Fruit fly (Drosophila melanogaster): ENCODE data around the gene CG1271.

DNA sequence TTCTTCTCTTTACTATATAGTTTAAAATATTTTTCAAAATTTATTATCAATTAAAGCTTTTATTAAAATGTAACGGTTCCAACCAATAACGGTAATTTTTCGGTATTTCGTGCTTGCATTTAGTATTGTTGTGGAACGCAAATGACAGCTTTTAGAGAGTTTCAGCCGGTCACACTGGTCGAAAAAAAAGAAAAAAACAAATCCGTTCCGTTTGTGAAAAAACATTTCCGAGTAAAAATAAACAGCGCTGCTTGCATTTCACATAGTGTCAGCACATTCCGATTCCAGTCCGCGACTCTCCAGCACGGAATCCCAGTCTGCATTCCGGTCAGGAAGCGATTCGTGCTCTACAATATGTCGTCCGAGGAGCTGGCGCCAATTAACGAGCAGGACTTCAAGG lies 2.1 kb upstream of the CG1271 start, which contains the start of gene CG32485:
- TF ChIP-seq CG8478 (optimal IDR thresholded peaks at IDR 0.05) (no peak), CTCF (optimal IDR thresholded peaks at IDR 0.05) (no peak)

Measured in S2 (cell line).